Fruit fly (Drosophila melanogaster): ENCODE data around the gene CG11327.

CG11327 gene

DNA sequence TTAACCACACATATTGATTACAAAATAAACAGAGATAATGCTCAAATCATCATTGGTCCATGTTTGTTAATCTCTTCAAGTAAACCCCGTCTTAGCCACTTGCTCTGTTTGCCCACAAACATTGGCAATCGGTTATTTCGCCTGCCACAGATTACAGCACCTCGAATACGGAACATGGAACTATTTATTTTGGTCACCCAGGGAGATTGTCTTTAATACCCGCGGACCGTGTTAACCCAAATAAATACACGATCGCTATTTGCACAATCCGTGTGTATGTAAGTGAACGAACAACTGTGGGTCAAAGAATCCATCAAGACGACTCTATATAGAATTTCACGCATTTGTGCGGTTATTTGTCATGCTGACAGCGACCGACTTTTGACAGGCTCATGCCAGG, 14.2 kb upstream of the CG11327 start (continued):
- TF ChIP-seq CG13123 (GFP tag; optimal IDR thresholded peaks at IDR 0.05) (peak; percentile 33), CG18599 (GFP tag; optimal IDR thresholded peaks at IDR 0.05) (no peak), CG12391 (tag; optimal IDR thresholded peaks at IDR 0.05) (peak; percentile 8), Nf-YB (GFP tag; optimal IDR thresholded peaks at IDR 0.05) (peak; percentile 37), CG15479 (GFP tag; optimal IDR thresholded peaks at IDR 0.05) (peak; percentile 91), prd (optimal IDR thresholded peaks at IDR 0.05) (no peak), prd (GFP tag; IDR thresholded peaks at IDR 0.05) (peak; percentile 50; the same call in 2 of the 3 replicates), CG12236 (GFP tag; optimal IDR thresholded peaks at IDR 0.05) (peak; percentile 38), lola (GFP tag; optimal IDR thresholded peaks at IDR 0.05) (peak in 1 of 3 experiments; percentile 70), CG7839 (tag; optimal IDR thresholded peaks at IDR 0.05) (peak; percentile 11), CG32772 (GFP tag; IDR thresholded peaks at IDR 0.05) (no peak), CG7271 (tag; optimal IDR thresholded peaks at IDR 0.05) (peak; percentile 80), Deaf1 (tag; optimal IDR thresholded peaks at IDR 0.05) (no peak), CG3163 (GFP tag; optimal IDR thresholded peaks at IDR 0.05) (peak; percentile 8), Atf3 (GFP tag; optimal IDR thresholded peaks at IDR 0.05) (peak; percentile 34), phol (tag; optimal IDR thresholded peaks at IDR 0.05) (no peak), ara (GFP tag; IDR thresholded peaks at IDR 0.05) (peak; percentile 15; the same call in 1 of the 2 replicates), CG32532 (GFP tag; IDR thresholded peaks at IDR 0.05) (0 out of 2 replicates have a peak, but pooled peaks have one; percentile 5), Hmr (GFP tag; optimal IDR thresholded peaks at IDR 0.05) (peak; percentile 37), onecut (GFP tag; IDR thresholded peaks at IDR 0.05) (no peak), mld (GFP tag; IDR thresholded peaks at IDR 0.05; ENCODE audit: partially characterized antibody) (no peak), eyg (GFP tag; optimal IDR thresholded peaks at IDR 0.05) (no peak), zen (tag; optimal IDR thresholded peaks at IDR 0.05) (peak; percentile 92), CG2202 (tag; optimal IDR thresholded peaks at IDR 0.05) (peak; percentile 80), CG4360 (GFP tag; IDR thresholded peaks at IDR 0.05) (peak; percentile 45), CG8089 (GFP tag; optimal IDR thresholded peaks at IDR 0.05) (peak; percentile 66), CG12659 (GFP tag; optimal IDR thresholded peaks at IDR 0.05) (peak; percentile 10), tap (tag; optimal IDR thresholded peaks at IDR 0.05) (no peak), sd (tag; optimal IDR thresholded peaks at IDR 0.05) (no peak), CG11398 (GFP tag; optimal IDR thresholded peaks at IDR 0.05) (peak; percentile 60), CG10979 (tag; optimal IDR thresholded peaks at IDR 0.05) (peak; percentile 2), pnt (GFP tag; optimal IDR thresholded peaks at IDR 0.05) (peak; percentile 6), bcd (GFP tag; optimal IDR thresholded peaks at IDR 0.05) (peak; percentile 3), slbo (GFP tag; IDR thresholded peaks at IDR 0.05) (no peak), CG15011 (GFP tag; optimal IDR thresholded peaks at IDR 0.05) (peak; percentile 45), CG8290 (GFP tag; optimal IDR thresholded peaks at IDR 0.05) (peak; percentile 31), CG8290 (tag; optimal IDR thresholded peaks at IDR 0.05) (peak in 1 of 2 experiments; percentile 39), otp (GFP tag; IDR thresholded peaks at IDR 0.05) (peak; percentile 51; the same call in 1 of the 3 replicates), her (GFP tag; optimal IDR thresholded peaks at IDR 0.05) (peak; percentile 48), ci (GFP tag; IDR thresholded peaks at IDR 0.05) (peak; percentile 67; the same call in 2 of the 3 replicates), CG2120 (GFP tag; optimal IDR thresholded peaks at IDR 0.05) (no peak), hkb (optimal IDR thresholded peaks at IDR 0.05) (no peak), hkb (GFP tag; IDR thresholded peaks at IDR 0.05) (0 out of 2 replicates have a peak, but pooled peaks have one; percentile 22), Med (GFP tag) (peak; percentile 84), CG13775 (GFP tag; optimal IDR thresholded peaks at IDR 0.05) (peak; percentile 37), cato (GFP tag; optimal IDR thresholded peaks at IDR 0.05; ENCODE audit: borderline replicate concordance) (peak; percentile 11), Hr51 (GFP tag; optimal IDR thresholded peaks at IDR 0.05) (peak in 1 of 2 experiments; percentile 15), CG10209 (GFP tag; optimal IDR thresholded peaks at IDR 0.05) (peak; percentile 64), CG1233 (GFP tag; optimal IDR thresholded peaks at IDR 0.05) (peak; percentile 60), sob (GFP tag; IDR thresholded peaks at IDR 0.05) (0 out of 2 replicates have a peak, but pooled peaks have one; percentile 25)

All from whole organism, embryonic.